Fruit fly (Drosophila melanogaster): ENCODE measurements around the gene CG8188.

Gene CG8188

DNA sequence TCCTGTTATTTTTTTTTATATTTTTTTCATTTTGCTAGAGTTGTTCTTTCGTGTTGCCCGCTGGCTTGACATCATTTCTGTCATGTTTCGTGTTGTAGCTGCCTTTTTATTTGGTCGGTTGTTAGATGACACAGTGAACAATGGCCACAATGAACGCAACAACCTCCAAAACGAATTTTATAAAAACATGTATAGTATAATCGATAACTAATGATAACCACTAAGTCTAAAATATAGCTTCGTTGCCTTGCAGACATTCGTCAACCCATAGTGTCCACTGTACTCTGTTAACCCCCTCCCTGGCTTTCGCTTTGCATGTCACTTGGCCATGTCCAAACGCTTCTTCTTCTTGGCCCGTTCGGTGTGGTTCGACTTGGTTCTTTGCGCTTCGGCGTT lies 10.9 kb upstream of the CG8188 start (continued):
- TF ChIP-seq Ssrp (tag; optimal IDR thresholded peaks at IDR 0.05) (peak; percentile 41), Atf3 (GFP tag; optimal IDR thresholded peaks at IDR 0.05) (peak; percentile 30), CG15514 (GFP tag; optimal IDR thresholded peaks at IDR 0.05) (peak; percentile 38), Atf6 (GFP tag; IDR thresholded peaks at IDR 0.05) (peak; percentile 75), CrebB (tag; optimal IDR thresholded peaks at IDR 0.05) (peak; percentile 23), odd (GFP tag; optimal IDR thresholded peaks at IDR 0.05) (no peak), GATAe (GFP tag; conservative IDR thresholded peaks at IDR 0.05) (no peak), CG7372 (GFP tag; IDR thresholded peaks at IDR 0.05) (peak; percentile 75), slbo (GFP tag; IDR thresholded peaks at IDR 0.05) (peak; percentile 88), sob (GFP tag; IDR thresholded peaks at IDR 0.05) (peak; percentile 85), ftz-f1 (GFP tag; optimal IDR thresholded peaks at IDR 0.05) (no peak), Sin3A (optimal IDR thresholded peaks at IDR 0.05) (no peak), Spps (tag; optimal IDR thresholded peaks at IDR 0.05) (peak; percentile 59), HLHmδ (GFP tag; optimal IDR thresholded peaks at IDR 0.05) (no peak), Dll (GFP tag; IDR thresholded peaks at IDR 0.05; ENCODE audit: partially characterized antibody) (no peak), Hmr (GFP tag; optimal IDR thresholded peaks at IDR 0.05) (peak; percentile 10), insv (GFP tag; optimal IDR thresholded peaks at IDR 0.05) (no peak), D (optimal IDR thresholded peaks at IDR 0.05) (no peak), D (GFP tag; optimal IDR thresholded peaks at IDR 0.05) (peak; percentile 32), CG11456 (GFP tag; IDR thresholded peaks at IDR 0.05) (peak; percentile 86), Six4 (GFP tag; optimal IDR thresholded peaks at IDR 0.05) (peak; percentile 43), CG6765 (GFP tag; optimal IDR thresholded peaks at IDR 0.05) (no peak), Dip3 (GFP tag; optimal IDR thresholded peaks at IDR 0.05) (peak; percentile 76), dmrt99B (tag; optimal IDR thresholded peaks at IDR 0.05) (peak; percentile 67), CG33213 (GFP tag; optimal IDR thresholded peaks at IDR 0.05) (peak; percentile 69), her (GFP tag; optimal IDR thresholded peaks at IDR 0.05) (peak; percentile 75), CG16863 (GFP tag; optimal IDR thresholded peaks at IDR 0.05) (peak; percentile 78), CG8924 (tag; optimal IDR thresholded peaks at IDR 0.05) (peak; percentile 55), CHES-1-like (GFP tag; optimal IDR thresholded peaks at IDR 0.05) (peak; percentile 58), onecut (GFP tag; IDR thresholded peaks at IDR 0.05) (peak; percentile 66), CG14441 (GFP tag; IDR thresholded peaks at IDR 0.05) (peak; percentile 85), wdn (GFP tag; IDR thresholded peaks at IDR 0.05) (peak; percentile 45; the same call in 1 of the 2 replicates), CG15269 (tag; optimal IDR thresholded peaks at IDR 0.05) (peak; percentile 70), kay (GFP tag; optimal IDR thresholded peaks at IDR 0.05) (no peak), CG18011 (GFP tag; optimal IDR thresholded peaks at IDR 0.05) (no peak), CG4328 (GFP tag; optimal IDR thresholded peaks at IDR 0.05) (peak; percentile 39), Kr (GFP tag; optimal IDR thresholded peaks at IDR 0.05) (no peak), Ets65A (GFP tag) (peak; percentile 85), stwl (tag; optimal IDR thresholded peaks at IDR 0.05) (no peak), CG4820 (GFP tag; optimal IDR thresholded peaks at IDR 0.05) (peak; percentile 66), CG3163 (GFP tag; optimal IDR thresholded peaks at IDR 0.05) (peak; percentile 50), CG10209 (GFP tag; optimal IDR thresholded peaks at IDR 0.05) (peak; percentile 47), CG17912 (GFP tag; optimal IDR thresholded peaks at IDR 0.05) (no peak), tna (GFP tag; IDR thresholded peaks at IDR 0.05; ENCODE audit: partially characterized antibody) (no peak), Myb (GFP tag; optimal IDR thresholded peaks at IDR 0.05) (peak; percentile 47), Ets97D (GFP tag; optimal IDR thresholded peaks at IDR 0.05) (peak; percentile 42), CG10462 (GFP tag; optimal IDR thresholded peaks at IDR 0.05) (no peak), HmgZ (tag; optimal IDR thresholded peaks at IDR 0.05) (peak; percentile 43), sim (GFP tag; IDR thresholded peaks at IDR 0.05) (peak; percentile 71), CG7357 (GFP tag; IDR thresholded peaks at IDR 0.05) (peak; percentile 78), CG3995 (GFP tag; optimal IDR thresholded peaks at IDR 0.05) (no peak), CG4730 (GFP tag; IDR thresholded peaks at IDR 0.05) (peak; percentile 75)
